Worm (Caenorhabditis elegans): ENCODE data around the gene pqn-31.
"Not testable (repeated sequence)": the region's sequence is repeated elsewhere in the genome, so short reads cannot be mapped to it uniquely, and the experiment has no call there.

Gene pqn-31

ce11 chrV:9085845-9086244, 23.5 kb upstream of the pqn-31 start (continued):
- TF ChIP-seq hmg-1.1 (GFP tag; IDR thresholded peaks at IDR 0.05), result 0 out of 2 replicates have a peak, but pooled peaks have one; percentile 19
- TF ChIP-seq hlh-11 (tag; optimal IDR thresholded peaks at IDR 0.05), result peak; percentile 67
- peak; percentile 88 for TF ChIP-seq nhr-48 (tag; optimal IDR thresholded peaks at IDR 0.05)
- no peak for TF ChIP-seq zag-1 (tag; optimal IDR thresholded peaks at IDR 0.05)
- peak; percentile 62 for TF ChIP-seq hlh-30 (tag; optimal IDR thresholded peaks at IDR 0.05; ENCODE audit: insufficient read depth)
- no peak for TF ChIP-seq daf-19 (GFP tag; conservative IDR thresholded peaks at IDR 0.05)
- TF ChIP-seq php-3 (GFP tag; IDR thresholded peaks at IDR 0.05), result no peak
- no peak for TF ChIP-seq dpl-1 (GFP tag; optimal IDR thresholded peaks at IDR 0.05)
- peak; percentile 31 for TF ChIP-seq dve-1 (tag; optimal IDR thresholded peaks at IDR 0.05; ENCODE audit: insufficient read depth)
- TF ChIP-seq lir-3 (tag; optimal IDR thresholded peaks at IDR 0.05), result no peak
- no peak for TF ChIP-seq mxl-3 (GFP tag; optimal IDR thresholded peaks at IDR 0.05)
- TF ChIP-seq zip-2 (tag; optimal IDR thresholded peaks at IDR 0.05), result no peak
- no peak for TF ChIP-seq snpc-1.2 (GFP tag; IDR thresholded peaks at IDR 0.05)
- no peak for TF ChIP-seq spr-1 (tag; optimal IDR thresholded peaks at IDR 0.05)
- no peak for TF ChIP-seq F49E8.2 (tag; optimal IDR thresholded peaks at IDR 0.05; ENCODE audit: borderline replicate concordance)
- no peak for TF ChIP-seq lin-15B (tag; optimal IDR thresholded peaks at IDR 0.05)
- TF ChIP-seq arid-1 (GFP tag; conservative IDR thresholded peaks at IDR 0.05), result no peak
- TF ChIP-seq nhr-237 (tag; optimal IDR thresholded peaks at IDR 0.05), result no peak

DNA sequence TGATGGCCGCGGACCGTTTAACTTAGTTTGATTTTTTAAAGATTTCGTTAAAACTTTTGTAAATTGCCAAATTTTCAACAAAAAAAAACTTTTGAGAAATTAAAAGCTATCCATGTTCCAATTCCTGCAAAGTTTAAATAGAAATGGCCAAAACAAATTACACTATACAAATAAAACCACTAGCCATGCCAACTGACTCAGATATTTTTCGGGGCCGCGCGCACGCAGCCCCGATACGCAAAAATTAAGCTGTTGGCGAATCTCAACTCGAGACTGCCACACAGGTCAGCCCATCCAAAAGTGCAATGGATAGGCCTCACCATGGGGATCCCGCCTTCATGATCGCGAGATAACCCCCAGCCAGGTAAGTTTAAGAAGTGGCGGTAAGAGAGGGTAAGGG, 22.7 kb upstream of the pqn-31 start:
- TF ChIP-seq madf-5 (GFP tag; IDR thresholded peaks at IDR 0.05) (0 out of 4 replicates have a peak, but pooled peaks of 1 of the 2 experiments have one; percentile 33), php-3 (GFP tag; IDR thresholded peaks at IDR 0.05) (peak; percentile 27; the same call in 1 of the 2 replicates), pha-4 (GFP tag; IDR thresholded peaks at IDR 0.05) (peak; percentile 68), ceh-44 (GFP tag; IDR thresholded peaks at IDR 0.05) (peak; percentile 41; the same call in 1 of the 2 replicates), egl-43 (GFP tag; IDR thresholded peaks at IDR 0.05) (peak; percentile 53; the same call in 1 of the 2 replicates), set-16 (GFP tag; IDR thresholded peaks at IDR 0.05) (0 out of 2 replicates have a peak, but pooled peaks have one; percentile 15), T26A8.4 (GFP tag; IDR thresholded peaks at IDR 0.05) (0 out of 2 replicates have a peak, but pooled peaks have one; percentile 39), ctbp-1 (GFP tag; IDR thresholded peaks at IDR 0.05) (peak; percentile 64; the same call in 1 of the 2 replicates), lim-7 (GFP tag; IDR thresholded peaks at IDR 0.05) (0 out of 2 replicates have a peak, but pooled peaks have one; percentile 16), mdt-29 (GFP tag; IDR thresholded peaks at IDR 0.05) (peak; percentile 15; the same call in 1 of the 2 replicates), zfp-3 (GFP tag; conservative IDR thresholded peaks at IDR 0.05) (peak; percentile 76; the same call in 1 of the 2 replicates), lin-38 (GFP tag; IDR thresholded peaks at IDR 0.05) (peak; percentile 44; the same call in 1 of the 2 replicates)
- not testable (repeated sequence) for TF ChIP-seq pha-4 (tag; optimal IDR thresholded peaks at IDR 0.05)

- TF ChIP-seq mdl-1 (tag; optimal IDR thresholded peaks at IDR 0.05) (no peak), snpc-4 (tag; optimal IDR thresholded peaks at IDR 0.05) (no peak), nhr-25 (tag; optimal IDR thresholded peaks at IDR 0.05; ENCODE audit: borderline replicate concordance, insufficient read depth) (no peak), nhr-111 (GFP tag; optimal IDR thresholded peaks at IDR 0.05) (no peak), egl-27 (tag; optimal IDR thresholded peaks at IDR 0.05) (no peak), nhr-48 (tag; optimal IDR thresholded peaks at IDR 0.05) (no peak), set-16 (GFP tag; IDR thresholded peaks at IDR 0.05) (no peak), nhr-11 (tag; optimal IDR thresholded peaks at IDR 0.05) (no peak), gei-8 (GFP tag; optimal IDR thresholded peaks at IDR 0.05) (no peak), lin-29 (GFP tag; IDR thresholded peaks at IDR 0.05) (peak; percentile 36; the same call in 1 of the 2 replicates), unc-39 (tag; optimal IDR thresholded peaks at IDR 0.05) (no peak), duxl-1 (tag; optimal IDR thresholded peaks at IDR 0.05; ENCODE audit: poor library complexity) (no peak), Y105C5A.15 (GFP tag; IDR thresholded peaks at IDR 0.05) (no peak), zip-2 (tag; optimal IDR thresholded peaks at IDR 0.05) (no peak), lin-1 (GFP tag; IDR thresholded peaks at IDR 0.05) (peak; percentile 36; the same call in 1 of the 2 replicates), zag-1 (tag; optimal IDR thresholded peaks at IDR 0.05) (no peak), F26F4.8 (GFP tag; conservative IDR thresholded peaks at IDR 0.05) (no peak), unc-130 (GFP tag; optimal IDR thresholded peaks at IDR 0.05) (no peak), F37D6.2 (tag; optimal IDR thresholded peaks at IDR 0.05) (no peak), ZK546.5 (tag; optimal IDR thresholded peaks at IDR 0.05) (no peak), Y5F2A.4 (GFP tag; optimal IDR thresholded peaks at IDR 0.05) (no peak), lir-3 (tag; optimal IDR thresholded peaks at IDR 0.05) (no peak), ceh-20 (GFP tag; IDR thresholded peaks at IDR 0.05) (no peak)
Measured at ce11 chrV:9088758-9089157, 20.6 kb upstream of the pqn-31 start.

All from whole organism, L4 larva.